Worm (Caenorhabditis elegans): ENCODE data around the gene F09E5.14.

F09E5.14 gene

DNA sequence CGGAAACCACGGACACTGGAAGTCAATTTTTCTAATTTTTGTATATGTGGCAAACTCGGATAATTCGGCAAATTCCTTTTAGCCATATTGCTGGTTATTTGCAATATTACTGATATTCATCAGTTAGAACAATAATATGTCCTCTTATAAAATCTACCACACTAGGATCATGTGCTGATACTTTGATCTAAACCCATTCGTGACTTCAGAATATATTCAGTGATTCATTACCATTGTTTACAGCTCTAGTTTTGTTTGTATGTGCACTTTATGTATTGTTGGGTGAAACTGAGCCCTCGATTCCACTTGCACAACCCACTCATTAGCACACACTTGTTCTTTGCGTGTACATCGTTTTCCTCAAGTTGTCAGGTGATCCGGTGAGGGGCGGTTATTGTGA is 38.5 kb downstream of the F09E5.14 start:
- TF ChIP-seq cnd-1 (tag; optimal IDR thresholded peaks at IDR 0.05), result no peak
- TF ChIP-seq elt-3 (tag; optimal IDR thresholded peaks at IDR 0.05), result no peak
- TF ChIP-seq M03D4.4 (tag; optimal IDR thresholded peaks at IDR 0.05), result no peak
- TF ChIP-seq lin-32 (GFP tag; optimal IDR thresholded peaks at IDR 0.05), result no peak
- no peak for TF ChIP-seq nhr-76 (tag; optimal IDR thresholded peaks at IDR 0.05)
- TF ChIP-seq nhr-28 (tag; optimal IDR thresholded peaks at IDR 0.05), result no peak
- TF ChIP-seq ham-2 (GFP tag; optimal IDR thresholded peaks at IDR 0.05), result no peak
- no peak for TF ChIP-seq drap-1 (GFP tag; optimal IDR thresholded peaks at IDR 0.05)

ce11 chrII:5305121-5305520 is 39.6 kb downstream of the F09E5.14 start:
- TF ChIP-seq ham-2 (GFP tag; optimal IDR thresholded peaks at IDR 0.05) (no peak), snpc-4 (tag; optimal IDR thresholded peaks at IDR 0.05) (no peak), lsy-2 (tag; optimal IDR thresholded peaks at IDR 0.05) (no peak), blmp-1 (tag; optimal IDR thresholded peaks at IDR 0.05) (no peak), sptf-1 (tag; optimal IDR thresholded peaks at IDR 0.05) (no peak), nhr-12 (tag; optimal IDR thresholded peaks at IDR 0.05) (no peak), drap-1 (GFP tag; optimal IDR thresholded peaks at IDR 0.05) (no peak), zip-8 (tag; optimal IDR thresholded peaks at IDR 0.05) (no peak), nhr-2 (tag; optimal IDR thresholded peaks at IDR 0.05) (no peak), ceh-39 (tag; optimal IDR thresholded peaks at IDR 0.05) (no peak), cnd-1 (tag; optimal IDR thresholded peaks at IDR 0.05) (no peak), lin-13 (tag; optimal IDR thresholded peaks at IDR 0.05) (no peak), M03D4.4 (tag; optimal IDR thresholded peaks at IDR 0.05) (no peak), mls-2 (tag; optimal IDR thresholded peaks at IDR 0.05) (no peak), bed-3 (GFP tag; optimal IDR thresholded peaks at IDR 0.05) (no peak), lin-32 (GFP tag; optimal IDR thresholded peaks at IDR 0.05) (no peak), mab-5 (tag; optimal IDR thresholded peaks at IDR 0.05) (no peak)

DNA sequence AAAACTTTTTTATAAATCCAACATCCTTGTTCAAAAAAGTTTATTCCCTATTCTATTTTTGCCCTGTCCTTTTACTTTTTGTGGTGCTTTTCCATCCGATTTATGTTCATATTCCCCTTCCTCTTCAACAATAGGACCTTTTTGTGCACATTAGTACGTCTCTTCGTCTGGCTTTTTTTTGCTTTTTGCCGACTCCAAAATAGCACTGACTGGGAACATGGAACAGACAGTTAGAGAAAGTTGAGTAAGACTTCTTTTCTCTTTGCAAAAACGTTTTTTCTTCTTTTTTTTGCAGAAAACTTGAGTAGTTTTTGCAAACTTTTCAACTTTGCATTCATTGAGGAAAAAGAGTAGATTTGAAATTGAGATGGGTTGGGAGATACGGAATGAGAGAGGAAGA is 42.9 kb downstream of the F09E5.14 start:
- TF ChIP-seq pha-4 (tag; optimal IDR thresholded peaks at IDR 0.05) (no peak), ces-1 (GFP tag; optimal IDR thresholded peaks at IDR 0.05) (no peak), nhr-28 (tag; optimal IDR thresholded peaks at IDR 0.05) (no peak), mls-2 (tag; optimal IDR thresholded peaks at IDR 0.05) (no peak)

DNA sequence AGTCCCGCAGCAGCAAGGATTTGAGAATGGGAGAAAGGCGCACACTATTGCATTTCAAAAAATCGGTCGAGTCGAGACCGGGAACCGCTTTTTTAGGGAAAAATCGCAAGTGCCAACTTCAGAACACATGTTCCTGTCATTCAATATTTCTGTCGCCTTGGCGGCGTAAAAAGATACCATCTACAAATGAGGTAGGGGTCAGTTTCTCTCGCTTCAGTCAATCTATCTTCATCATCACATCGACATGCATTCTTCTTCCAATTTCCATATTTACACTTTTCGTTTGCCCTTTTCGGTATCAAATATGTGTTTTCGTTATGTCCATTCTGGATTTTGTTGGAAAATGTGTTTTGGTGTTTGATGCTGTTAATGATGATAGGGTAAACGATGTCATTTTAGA is 47.0 kb downstream of the F09E5.14 start:
- TF ChIP-seq mep-1 (tag; optimal IDR thresholded peaks at IDR 0.05) (no peak), bed-3 (GFP tag; optimal IDR thresholded peaks at IDR 0.05) (no peak), nhr-2 (tag; optimal IDR thresholded peaks at IDR 0.05) (no peak), tbx-8 (GFP tag; optimal IDR thresholded peaks at IDR 0.05) (no peak), elt-1 (tag; optimal IDR thresholded peaks at IDR 0.05; ENCODE audit: borderline replicate concordance, insufficient read depth) (no peak), unc-62 (GFP tag; optimal IDR thresholded peaks at IDR 0.05) (no peak), ceh-43 (GFP tag; optimal IDR thresholded peaks at IDR 0.05) (no peak), nhr-12 (tag; optimal IDR thresholded peaks at IDR 0.05) (no peak), ztf-11 (tag; optimal IDR thresholded peaks at IDR 0.05) (no peak), mls-2 (tag; optimal IDR thresholded peaks at IDR 0.05) (no peak), flh-1 (GFP tag; optimal IDR thresholded peaks at IDR 0.05) (no peak), lsy-2 (tag; optimal IDR thresholded peaks at IDR 0.05) (no peak), elt-3 (tag; optimal IDR thresholded peaks at IDR 0.05) (no peak), pha-4 (tag; optimal IDR thresholded peaks at IDR 0.05) (no peak), snpc-4 (tag; optimal IDR thresholded peaks at IDR 0.05) (no peak), lin-32 (GFP tag; optimal IDR thresholded peaks at IDR 0.05) (no peak)

DNA sequence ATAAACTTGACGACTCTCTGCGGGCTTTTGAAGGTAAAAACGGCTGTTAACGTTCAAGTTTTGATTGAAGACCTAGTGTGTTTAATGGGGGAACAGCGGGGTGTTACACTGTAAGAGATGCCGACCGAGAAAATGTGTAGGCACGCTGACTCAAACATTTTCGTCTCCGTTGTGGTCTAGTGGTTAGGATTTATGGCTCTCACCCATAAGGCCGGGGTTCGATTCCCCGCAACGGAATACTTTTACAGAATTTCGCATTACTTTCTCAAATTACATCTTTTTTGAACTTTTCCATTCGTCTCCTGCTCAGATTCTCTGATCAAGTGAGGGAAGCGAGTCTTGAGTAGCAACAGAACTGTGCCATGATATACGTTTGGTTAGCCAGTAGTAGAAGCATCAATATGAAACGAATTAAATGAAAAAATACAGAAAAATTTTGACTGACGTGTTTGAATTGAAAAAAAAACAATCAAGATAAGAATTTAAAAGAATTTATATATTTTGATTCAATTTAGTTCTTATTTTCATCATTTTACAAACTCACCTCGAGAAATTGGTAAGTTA is 51.3 kb downstream of the F09E5.14 start, which contains the start of gene ZK622.1:
Gene ZK622.1, plus strand, starts transcription at position 514 of the 564 bp plus-strand sequence.
- TF ChIP-seq ceh-43 (GFP tag; optimal IDR thresholded peaks at IDR 0.05), result peak; percentile 35
- peak; percentile 75 for TF ChIP-seq cnd-1 (tag; optimal IDR thresholded peaks at IDR 0.05)
- TF ChIP-seq ces-1 (GFP tag; optimal IDR thresholded peaks at IDR 0.05), result no peak
- TF ChIP-seq mab-5 (tag; optimal IDR thresholded peaks at IDR 0.05), result no peak
- TF ChIP-seq unc-120 (tag; optimal IDR thresholded peaks at IDR 0.05; ENCODE audit: poor library complexity, severe bottlenecking), result peak; percentile 39
- TF ChIP-seq mls-2 (tag; optimal IDR thresholded peaks at IDR 0.05), result peak; percentile 71
- no peak for TF ChIP-seq ztf-11 (tag; optimal IDR thresholded peaks at IDR 0.05)
- peak; percentile 79 for TF ChIP-seq ceh-83 (GFP tag; optimal IDR thresholded peaks at IDR 0.05)
- TF ChIP-seq tbx-8 (GFP tag; optimal IDR thresholded peaks at IDR 0.05), result no peak
- TF ChIP-seq lsy-2 (tag; optimal IDR thresholded peaks at IDR 0.05), result no peak
- TF ChIP-seq unc-39 (tag; optimal IDR thresholded peaks at IDR 0.05), result no peak
- no peak for TF ChIP-seq ceh-39 (tag; optimal IDR thresholded peaks at IDR 0.05)
- TF ChIP-seq mep-1 (tag; optimal IDR thresholded peaks at IDR 0.05), result no peak
- TF ChIP-seq unc-62 (GFP tag; optimal IDR thresholded peaks at IDR 0.05), result no peak
- peak; percentile 45 for TF ChIP-seq bed-3 (GFP tag; optimal IDR thresholded peaks at IDR 0.05)
- TF ChIP-seq drap-1 (GFP tag; optimal IDR thresholded peaks at IDR 0.05), result peak; percentile 74
- TF ChIP-seq sem-2 (GFP tag; optimal IDR thresholded peaks at IDR 0.05), result peak; percentile 62
- no peak for TF ChIP-seq elt-3 (tag; optimal IDR thresholded peaks at IDR 0.05)
- no peak for TF ChIP-seq nhr-76 (tag; optimal IDR thresholded peaks at IDR 0.05)
- peak; percentile 72 for TF ChIP-seq M03D4.4 (tag; optimal IDR thresholded peaks at IDR 0.05)
- TF ChIP-seq nhr-12 (tag; optimal IDR thresholded peaks at IDR 0.05), result no peak
- no peak for TF ChIP-seq pha-4 (tag; optimal IDR thresholded peaks at IDR 0.05)
- TF ChIP-seq elt-1 (tag; optimal IDR thresholded peaks at IDR 0.05; ENCODE audit: borderline replicate concordance, insufficient read depth), result no peak
- no peak for TF ChIP-seq zip-8 (tag; optimal IDR thresholded peaks at IDR 0.05)
- no peak for TF ChIP-seq lin-13 (tag; optimal IDR thresholded peaks at IDR 0.05)
- peak; percentile 44 for TF ChIP-seq ham-2 (GFP tag; optimal IDR thresholded peaks at IDR 0.05)
- TF ChIP-seq lin-32 (GFP tag; optimal IDR thresholded peaks at IDR 0.05), result peak; percentile 7
- peak; percentile 52 for TF ChIP-seq sptf-1 (tag; optimal IDR thresholded peaks at IDR 0.05)
- peak; percentile 29 for TF ChIP-seq flh-1 (GFP tag; optimal IDR thresholded peaks at IDR 0.05)
- TF ChIP-seq nhr-28 (tag; optimal IDR thresholded peaks at IDR 0.05), result no peak

Measured in whole organism, mixed stage, embryonic.